Fruit fly (Drosophila melanogaster) whole organism, embryonic: ENCODE measurements around the gene Moca-cyp.

Experiments used
- ATbp ChIP-seq: fragments of 200-800 bp; sonication (Bioruptor generic); optimal IDR thresholded peaks from 2 replicates; lab custom pipeline; 2017; ENCODE audit warnings: missing biosample characterization, mild to moderate bottlenecking, missing genetic modification characterization, missing genetic modification reagents
- Abd-B ChIP-seq: fragments of 200-800 bp; sonication (Bioruptor generic); optimal IDR thresholded peaks from 2 replicates; lab custom pipeline; 2018; ENCODE audit warnings: missing biosample characterization, mild to moderate bottlenecking, missing genetic modification characterization, moderate library complexity
- Atf-2 ChIP-seq: fragments of 200-800 bp; sonication (Bioruptor generic); optimal IDR thresholded peaks from 2 replicates; lab custom pipeline; 2016; ENCODE audit warnings: missing biosample characterization, missing genetic modification characterization
- CG10431 ChIP-seq: fragments of 200-800 bp; sonication (Bioruptor generic); optimal IDR thresholded peaks from 3 replicates; lab custom pipeline; 2018; ENCODE audit warnings: missing biosample characterization, mild to moderate bottlenecking, missing genetic modification characterization
- CG11456 ChIP-seq: fragments of 200-800 bp; sonication (Bioruptor generic); IDR thresholded peaks from 3 replicates; pipeline ENCODE4 v1.3.6; 2022; ENCODE audit warnings: missing biosample characterization, missing genetic modification characterization
- CG11695 ChIP-seq: fragments of 200-800 bp; sonication (Bioruptor generic); IDR thresholded peaks from 3 replicates; pipeline ENCODE4 v1.3.6; 2022; ENCODE audit warnings: missing biosample characterization, missing genetic modification characterization
- CG12744 ChIP-seq: fragments of 200-800 bp; sonication (Bioruptor generic); optimal IDR thresholded peaks from 2 replicates; lab custom pipeline; 2016; ENCODE audit warnings: missing biosample characterization, missing genetic modification characterization
- CG13287 ChIP-seq: fragments of 200-800 bp; sonication (Bioruptor generic); IDR thresholded peaks from 2 replicates; pipeline ENCODE4 v1.3.6; 2022; ENCODE audit warnings: missing biosample characterization, missing genetic modification characterization; ENCODE audit not compliant: partially characterized antibody
- CG1529 ChIP-seq: fragments of 200-800 bp; sonication (Bioruptor generic); optimal IDR thresholded peaks from 3 replicates; lab custom pipeline; 2018; ENCODE audit warnings: missing biosample characterization, missing genetic modification characterization
- CG1603 ChIP-seq: fragments of 200-800 bp; sonication (Bioruptor generic); optimal IDR thresholded peaks from 2 replicates; lab custom pipeline; 2019; ENCODE audit warnings: missing biosample characterization, mild to moderate bottlenecking, missing genetic modification characterization, moderate library complexity
- CG18599 ChIP-seq: fragments of 200-800 bp; sonication (Bioruptor generic); optimal IDR thresholded peaks from 3 replicates; lab custom pipeline; 2017; ENCODE audit warnings: missing biosample characterization, missing genetic modification characterization, mild to moderate bottlenecking, moderate library complexity, missing genetic modification reagents
- CG2889 ChIP-seq: fragments of 200-800 bp; sonication (Bioruptor generic); IDR thresholded peaks from 3 replicates; pipeline ENCODE4 v1.3.6; 2022; ENCODE audit warnings: missing biosample characterization, missing genetic modification characterization
- CG30020 ChIP-seq: fragments of 200-800 bp; optimal IDR thresholded peaks from 2 replicates; lab custom pipeline; 2019; ENCODE audit warnings: missing biosample characterization, mild to moderate bottlenecking, missing genetic modification characterization, moderate library complexity
- CG34422 ChIP-seq: fragments of 200-800 bp; sonication (Bioruptor generic); IDR thresholded peaks from 3 replicates; pipeline ENCODE4 v1.3.6; 2022; ENCODE audit warnings: missing biosample characterization, missing genetic modification characterization
- CG42726 ChIP-seq: fragments of 200-800 bp; sonication (Bioruptor generic); IDR thresholded peaks from 2 replicates; pipeline ENCODE4 v1.3.6; 2022; ENCODE audit warnings: missing biosample characterization, missing genetic modification characterization; ENCODE audit not compliant: partially characterized antibody
- CG4617 ChIP-seq: fragments of 200-800 bp; sonication (Bioruptor generic); optimal IDR thresholded peaks from 3 replicates; lab custom pipeline; 2016; ENCODE audit warnings: missing biosample characterization, missing genetic modification characterization, borderline replicate concordance
- CG6654 ChIP-seq: fragments of 200-800 bp; sonication (Bioruptor generic); optimal IDR thresholded peaks from 2 replicates; lab custom pipeline; 2017; ENCODE audit warnings: missing biosample characterization, mild to moderate bottlenecking, missing genetic modification characterization
- CG8924 ChIP-seq: fragments of 200-800 bp; optimal IDR thresholded peaks from 3 replicates; lab custom pipeline; 2019; ENCODE audit warnings: missing biosample characterization, mild to moderate bottlenecking, missing genetic modification characterization, moderate library complexity
- CG9817 ChIP-seq: fragments of 200-800 bp; sonication (Bioruptor generic); optimal IDR thresholded peaks from 2 replicates; lab custom pipeline; 2018; ENCODE audit warnings: missing biosample characterization, mild to moderate bottlenecking, missing genetic modification characterization, moderate library complexity
- D19B ChIP-seq: fragments of 200-800 bp; sonication (Bioruptor generic); optimal IDR thresholded peaks from 2 replicates; lab custom pipeline; 2017; ENCODE audit warnings: missing biosample characterization, mild to moderate bottlenecking, missing genetic modification characterization
- Dref ChIP-seq: fragments of 200-800 bp; sonication (Bioruptor generic); IDR thresholded peaks from 2 replicates; pipeline ENCODE4 v1.3.6; 2022; ENCODE audit warnings: missing biosample characterization, missing genetic modification characterization
- E2f1 ChIP-seq: fragments of 200-800 bp; sonication (Bioruptor generic); IDR thresholded peaks from 2 replicates; pipeline ENCODE4 v1.3.6; 2022; ENCODE audit warnings: missing biosample characterization, missing genetic modification characterization
- ERR ChIP-seq: fragments of 200-800 bp; sonication (Bioruptor generic); optimal IDR thresholded peaks from 2 replicates; lab custom pipeline; 2016; ENCODE audit warnings: missing biosample characterization, missing genetic modification characterization
- Fer2 ChIP-seq: fragments of 200-800 bp; sonication (Bioruptor generic); optimal IDR thresholded peaks from 2 replicates; lab custom pipeline; 2018; ENCODE audit warnings: missing biosample characterization, mild to moderate bottlenecking, missing genetic modification characterization, moderate library complexity
- Gsc ChIP-seq: fragments of 200-800 bp; sonication (Bioruptor generic); IDR thresholded peaks from 2 replicates; pipeline ENCODE4 v1.3.6; 2022; ENCODE audit warnings: missing biosample characterization, missing genetic modification characterization
- HLH3B ChIP-seq: fragments of 200-800 bp; sonication (Bioruptor generic); IDR thresholded peaks from 2 replicates; pipeline ENCODE4 v1.3.6; 2022; ENCODE audit warnings: missing biosample characterization, missing genetic modification characterization
- Jarid2 ChIP-seq: fragments of 200-800 bp; sonication (Bioruptor generic); optimal IDR thresholded peaks from 3 replicates; lab custom pipeline; 2017; ENCODE audit warnings: mild to moderate bottlenecking, missing biosample characterization, missing genetic modification reagents, missing genetic modification characterization
- Med ChIP-seq: fragments of 200-800 bp; sonication (Bioruptor generic); peaks from one replicate; lab custom pipeline; 2016; ENCODE audit warnings: missing biosample characterization, missing genetic modification characterization, mild to moderate bottlenecking, inconsistent platforms, moderate library complexity
- Mrtf ChIP-seq: fragments of 200-800 bp; sonication (Bioruptor generic); IDR thresholded peaks from 3 replicates; pipeline ENCODE4 v1.3.6; 2022; ENCODE audit warnings: missing biosample characterization, missing genetic modification characterization
- Trl ChIP-seq, 3 experiments: fragments of >200 bp in 2 of 3; fragments of 200-800 bp in 1 of 3; sonication (Bioruptor generic) in 1 of 3; optimal IDR thresholded peaks; 2 replicates in 1 of 3; 3 replicates in 2 of 3; lab custom pipeline; 2016 to 2017; ENCODE audit warnings: missing biosample characterization in 1 of 3, missing genetic modification characterization in 1 of 3
- ase ChIP-seq: fragments of 200-800 bp; sonication (Bioruptor generic); IDR thresholded peaks from 3 replicates; pipeline ENCODE4 v1.3.6; 2022; ENCODE audit warnings: missing biosample characterization, missing genetic modification characterization
- bowl ChIP-seq: fragments of 200-800 bp; sonication (Bioruptor generic); IDR thresholded peaks from 2 replicates; pipeline ENCODE4 v1.3.6; 2022; ENCODE audit warnings: missing biosample characterization, missing genetic modification characterization
- chn ChIP-seq: fragments of 200-800 bp; sonication (Bioruptor generic); optimal IDR thresholded peaks from 2 replicates; lab custom pipeline; 2016; ENCODE audit warnings: missing biosample characterization, missing genetic modification characterization
- croc ChIP-seq: fragments of 200-800 bp; sonication (Bioruptor generic); conservative IDR thresholded peaks from 3 replicates; pipeline ENCODE4 v1.3.6; 2022; ENCODE audit warnings: missing biosample characterization, missing genetic modification characterization
- fd96Cb ChIP-seq: fragments of 200-800 bp; sonication (Bioruptor generic); optimal IDR thresholded peaks from 2 replicates; lab custom pipeline; 2018; ENCODE audit warnings: missing biosample characterization, mild to moderate bottlenecking, missing genetic modification characterization, moderate library complexity
- fu2 ChIP-seq: fragments of 200-800 bp; sonication (Bioruptor generic); optimal IDR thresholded peaks from 2 replicates; lab custom pipeline; 2016; ENCODE audit warnings: missing biosample characterization, missing genetic modification characterization
- gcm2 ChIP-seq: fragments of 200-800 bp; sonication (Bioruptor generic); optimal IDR thresholded peaks from 2 replicates; lab custom pipeline; 2016; ENCODE audit warnings: missing biosample characterization, missing genetic modification characterization
- ken ChIP-seq: fragments of 200-800 bp; sonication (Bioruptor generic); IDR thresholded peaks from 3 replicates; pipeline ENCODE4 v1.3.6; 2022; ENCODE audit warnings: missing biosample characterization, missing genetic modification characterization
- lilli ChIP-seq: fragments of 200-800 bp; sonication (Bioruptor generic); optimal IDR thresholded peaks from 3 replicates; lab custom pipeline; 2016; ENCODE audit warnings: missing biosample characterization, missing genetic modification characterization
- nerfin-2 ChIP-seq: fragments of 200-800 bp; sonication (Bioruptor generic); IDR thresholded peaks from 2 replicates; pipeline ENCODE4 v1.3.6; 2022; ENCODE audit warnings: missing biosample characterization, missing genetic modification characterization; ENCODE audit not compliant: partially characterized antibody
- odd ChIP-seq: fragments of 200-800 bp; sonication (Bioruptor generic); optimal IDR thresholded peaks from 2 replicates; lab custom pipeline; 2017; ENCODE audit warnings: missing biosample characterization, mild to moderate bottlenecking, missing genetic modification characterization
- salm ChIP-seq: fragments of 200-800 bp; sonication (Bioruptor generic); optimal IDR thresholded peaks from 2 replicates; lab custom pipeline; 2018; ENCODE audit warnings: missing biosample characterization, mild to moderate bottlenecking, missing genetic modification characterization
- sc ChIP-seq, 3 experiments: fragments of >200 bp in 2 of 3; fragments of 200-800 bp in 1 of 3; sonication (Bioruptor generic) in 1 of 3; optimal IDR thresholded peaks; 2 replicates in 2 of 3; 3 replicates in 1 of 3; lab custom pipeline; 2017; ENCODE audit warnings: mild to moderate bottlenecking in 1 of 3, missing biosample characterization in 1 of 3, missing genetic modification characterization in 1 of 3, missing genetic modification reagents in 1 of 3
- trem ChIP-seq: fragments of 200-800 bp; optimal IDR thresholded peaks from 3 replicates; lab custom pipeline; 2019; ENCODE audit warnings: missing biosample characterization, mild to moderate bottlenecking, missing genetic modification characterization, moderate library complexity
- trh ChIP-seq: fragments of 200-800 bp; sonication (Bioruptor generic); optimal IDR thresholded peaks from 2 replicates; lab custom pipeline; 2016; ENCODE audit warnings: missing biosample characterization, missing genetic modification characterization
- unpg ChIP-seq: fragments of 200-800 bp; sonication (Bioruptor generic); optimal IDR thresholded peaks from 3 replicates; lab custom pipeline; 2018; ENCODE audit warnings: missing biosample characterization, mild to moderate bottlenecking, missing genetic modification characterization, moderate library complexity

Gene Moca-cyp

dm6 chr3R:28325415-28325814, 14.7 kb upstream of the Moca-cyp start (continued):
- TF ChIP-seq Gsc (GFP tag; lab: Robert Waterston, UW) = no peak

- TF ChIP-seq nerfin-2 (no peak), salm (peak; percentile 98), E2f1 (GFP tag; lab: Robert Waterston, UW) (no peak), ase (no peak), CG11695 (GFP tag; lab: Robert Waterston, UW) (no peak), CG1603 (tag; lab: Kevin White, UChicago) (peak; percentile 97), ATbp (peak; percentile 99), CG12744 (GFP tag; lab: Kevin White, UChicago) (peak; percentile 99), ERR (peak; percentile 99), Mrtf (no peak), CG2889 (no peak), CG11456 (GFP tag; lab: Robert Waterston, UW) (no peak), Dref (GFP tag; lab: Robert Waterston, UW) (no peak), CG8924 (tag; lab: Kevin White, UChicago) (peak; percentile 99), CG10431 (GFP tag; lab: Kevin White, UChicago) (peak; percentile 93), lilli (peak; percentile 100), Trl (optimal IDR thresholded peaks at IDR 0.05; lab: Kevin White, UChicago) (peak; percentile 88 to 90), Trl (GFP tag; optimal IDR thresholded peaks at IDR 0.05; lab: Kevin White, UChicago) (peak; percentile 100), gcm2 (peak; percentile 99), trem (peak; percentile 96), bowl (no peak), CG30020 (peak; percentile 90), fd96Cb (tag; lab: Kevin White, UChicago) (peak; percentile 99), chn (GFP tag; lab: Kevin White, UChicago) (peak; percentile 100), CG6654 (GFP tag; lab: Kevin White, UChicago) (peak; percentile 93), unpg (peak; percentile 99), sc (optimal IDR thresholded peaks at IDR 0.05; lab: Kevin White, UChicago) (no peak), sc (GFP tag; optimal IDR thresholded peaks at IDR 0.05; lab: Kevin White, UChicago) (peak; percentile 98), D19B (GFP tag; lab: Kevin White, UChicago) (peak; percentile 97), CG4617 (GFP tag; lab: Kevin White, UChicago) (peak; percentile 100), Med (peak; percentile 100), HLH3B (GFP tag; lab: Robert Waterston, UW) (no peak), CG18599 (GFP tag; lab: Kevin White, UChicago) (peak; percentile 100), trh (GFP tag; lab: Kevin White, UChicago) (peak; percentile 99), Jarid2 (GFP tag; lab: Kevin White, UChicago) (peak; percentile 88), Atf-2 (peak; percentile 100), Fer2 (tag; lab: Kevin White, UChicago) (peak; percentile 98), CG13287 (GFP tag; lab: Robert Waterston, UW) (no peak), ken (GFP tag; lab: Robert Waterston, UW) (no peak), CG1529 (GFP tag; lab: Kevin White, UChicago) (peak; percentile 98), Abd-B (GFP tag; lab: Kevin White, UChicago) (peak; percentile 99), CG42726 (no peak), croc (GFP tag; lab: Robert Waterston, UW) (peak; percentile 98), CG9817 (peak; percentile 99), CG34422 (GFP tag; lab: Robert Waterston, UW) (no peak), odd (GFP tag; lab: Kevin White, UChicago) (peak; percentile 99), fu2 (GFP tag; lab: Kevin White, UChicago) (peak; percentile 99)
These were observed 13.8 kb upstream of the Moca-cyp start for dm6 chr3R:28326150-28326965.
